Worm (Caenorhabditis elegans): Measurements from ENCODE around the gene cyb-2.1.

ce11 chrIV:10949510-10949909, 36.3 kb upstream of the cyb-2.1 start, which contains the start of gene nsph-3.1:
- TF ChIP-seq nhr-48 (tag; optimal IDR thresholded peaks at IDR 0.05) (no peak), unc-62 (GFP tag; optimal IDR thresholded peaks at IDR 0.05 in 1 of 2) (no peak), unc-62 (tag; optimal IDR thresholded peaks at IDR 0.05) (no peak), ZK546.5 (tag; optimal IDR thresholded peaks at IDR 0.05) (no peak), unc-130 (GFP tag; optimal IDR thresholded peaks at IDR 0.05) (no peak), mdt-29 (GFP tag; IDR thresholded peaks at IDR 0.05) (no peak), hif-1 (tag; optimal IDR thresholded peaks at IDR 0.05) (no peak), daf-8 (GFP tag; IDR thresholded peaks at IDR 0.05) (no peak), nhr-76 (tag; optimal IDR thresholded peaks at IDR 0.05) (no peak), zag-1 (tag; optimal IDR thresholded peaks at IDR 0.05) (no peak)
